Worm (Caenorhabditis elegans) whole organism, young adult: ENCODE data around the gene sri-25.
"Not testable (repeated sequence)": the region's sequence is repeated elsewhere in the genome, so short reads cannot be mapped to it uniquely, and the experiment has no call there.

Experiments
- B0019.2 ChIP-seq: fragments of 200-800 bp; sonication (Bioruptor generic); conservative IDR thresholded peaks from 2 replicates; pipeline ENCODE4 v1.3.6; 2022; ENCODE audit warnings: missing genetic modification reagents, missing genetic modification characterization, missing compliant biosample characterization
- D2030.7 ChIP-seq: fragments of 200-800 bp; sonication (Bioruptor generic); IDR thresholded peaks from 2 replicates; pipeline ENCODE4 v1.3.6; 2022; ENCODE audit warnings: missing genetic modification reagents, missing genetic modification characterization, missing compliant biosample characterization
- F10E7.11 ChIP-seq: sonication (generic microtip); optimal IDR thresholded peaks from 2 replicates; lab custom pipeline; 2017; ENCODE audit warnings: mild to moderate bottlenecking, missing genetic modification characterization, moderate library complexity, missing compliant biosample characterization
- F23B12.7 ChIP-seq: sonication (generic microtip); optimal IDR thresholded peaks from 2 replicates; lab custom pipeline; 2017; ENCODE audit warnings: missing genetic modification characterization, mild to moderate bottlenecking, missing compliant biosample characterization, antibody characterized with exemption, moderate library complexity; ENCODE audit not compliant: insufficient read depth
- F52B5.7 ChIP-seq: sonication (generic microtip); optimal IDR thresholded peaks from 2 replicates; lab custom pipeline; 2016; ENCODE audit warnings: mild to moderate bottlenecking, missing genetic modification characterization, missing compliant biosample characterization
- F57C9.4 ChIP-seq: sonication (generic microtip); optimal IDR thresholded peaks from 2 replicates; lab custom pipeline; 2017; ENCODE audit warnings: mild to moderate bottlenecking, missing genetic modification characterization, missing compliant biosample characterization
- K11D2.4 ChIP-seq: fragments of 200-800 bp; sonication (Bioruptor generic); IDR thresholded peaks from 2 replicates; pipeline ENCODE4 v1.3.6; 2022; ENCODE audit warnings: missing genetic modification reagents, missing genetic modification characterization, missing compliant biosample characterization
- Y95B8A.8 ChIP-seq: fragments of 200-800 bp; sonication (Bioruptor generic); IDR thresholded peaks from 2 replicates; pipeline ENCODE4 v1.3.6; 2022; ENCODE audit warnings: missing genetic modification reagents, missing genetic modification characterization, missing compliant biosample characterization
- attf-3 ChIP-seq: fragments of 200-800 bp; sonication (Bioruptor generic); conservative IDR thresholded peaks from 2 replicates; pipeline ENCODE4 v1.3.6; 2022; ENCODE audit warnings: missing genetic modification reagents, missing genetic modification characterization, missing compliant biosample characterization
- cebp-2 ChIP-seq: fragments of 200-800 bp; sonication (Bioruptor generic); IDR thresholded peaks from 2 replicates; pipeline ENCODE4 v1.3.6; 2022; ENCODE audit warnings: missing genetic modification characterization, missing compliant biosample characterization
- ceh-100 ChIP-seq: fragments of 200-800 bp; sonication (Bioruptor generic); IDR thresholded peaks from 2 replicates; pipeline ENCODE4 v1.3.6; 2022; ENCODE audit warnings: missing genetic modification reagents, missing genetic modification characterization, missing compliant biosample characterization
- ceh-58 ChIP-seq: fragments of 200-800 bp; sonication (Bioruptor generic); IDR thresholded peaks from 2 replicates; pipeline ENCODE4 v1.3.6; 2022; ENCODE audit warnings: missing genetic modification characterization, missing compliant biosample characterization
- chd-7 ChIP-seq: sonication (generic microtip); optimal IDR thresholded peaks from 2 replicates; lab custom pipeline; 2016; ENCODE audit warnings: mild to moderate bottlenecking, missing genetic modification characterization, moderate library complexity, missing compliant biosample characterization
- dox-1 ChIP-seq: fragments of 200-800 bp; sonication (Bioruptor generic); IDR thresholded peaks from 2 replicates; pipeline ENCODE4 v1.3.6; 2022; ENCODE audit warnings: missing genetic modification reagents, missing genetic modification characterization, missing compliant biosample characterization
- egrh-3 ChIP-seq: fragments of 200-800 bp; sonication (Bioruptor generic); IDR thresholded peaks from 2 replicates; pipeline ENCODE4 v1.3.6; 2022; ENCODE audit warnings: missing genetic modification reagents, missing genetic modification characterization, missing compliant biosample characterization
- gei-17 ChIP-seq: fragments of 200-800 bp; sonication (Bioruptor generic); optimal IDR thresholded peaks from 2 replicates; lab custom pipeline; 2018; ENCODE audit warnings: mild to moderate bottlenecking, missing genetic modification characterization, missing compliant biosample characterization
- hlh-26 ChIP-seq: fragments of 200-800 bp; sonication (Bioruptor generic); conservative IDR thresholded peaks from 2 replicates; pipeline ENCODE4 v1.3.6; 2022; ENCODE audit warnings: missing genetic modification reagents, missing genetic modification characterization, missing compliant biosample characterization
- hmg-20 ChIP-seq: fragments of 200-800 bp; sonication (Bioruptor generic); IDR thresholded peaks from 2 replicates; pipeline ENCODE4 v1.3.6; 2022; ENCODE audit warnings: missing genetic modification reagents, missing genetic modification characterization, missing compliant biosample characterization
- hrde-1 ChIP-seq: sonication (generic microtip); optimal IDR thresholded peaks from 2 replicates; lab custom pipeline; 2016; ENCODE audit warnings: missing genetic modification characterization, mild to moderate bottlenecking, missing compliant biosample characterization, moderate library complexity, missing genotype, missing genetic modification reagents, borderline replicate concordance
- hsf-1 ChIP-seq: fragments of 200-800 bp; sonication (Bioruptor generic); IDR thresholded peaks from 2 replicates; pipeline ENCODE4 v1.3.6; 2022; ENCODE audit warnings: missing genetic modification reagents, missing genetic modification characterization, missing compliant biosample characterization
- lag-1 ChIP-seq: fragments of 200-800 bp; sonication (Bioruptor generic); IDR thresholded peaks from 2 replicates; pipeline ENCODE4 v1.3.6; 2022; ENCODE audit warnings: missing genetic modification reagents, missing genetic modification characterization, missing compliant biosample characterization
- lin-26 ChIP-seq: fragments of 200-800 bp; sonication (Bioruptor generic); IDR thresholded peaks from 2 replicates; pipeline ENCODE4 v1.3.6; 2022; ENCODE audit warnings: missing genetic modification reagents, missing genetic modification characterization, missing compliant biosample characterization
- lin-54 ChIP-seq: fragments of 200-800 bp; sonication (Bioruptor generic); optimal IDR thresholded peaks from 2 replicates; lab custom pipeline; 2018; ENCODE audit warnings: mild to moderate bottlenecking, missing genetic modification characterization, missing compliant biosample characterization
- madf-8 ChIP-seq: fragments of 200-800 bp; sonication (Bioruptor generic); conservative IDR thresholded peaks from 2 replicates; pipeline ENCODE4 v1.3.6; 2022; ENCODE audit warnings: missing genetic modification reagents, missing genetic modification characterization, missing compliant biosample characterization
- nfyb-1 ChIP-seq: fragments of 200-800 bp; sonication (Bioruptor generic); IDR thresholded peaks from 2 replicates; pipeline ENCODE4 v1.3.6; 2022; ENCODE audit warnings: missing genetic modification reagents, missing genetic modification characterization, missing compliant biosample characterization
- nhr-27 ChIP-seq: fragments of 200-800 bp; sonication (Bioruptor generic); optimal IDR thresholded peaks from 2 replicates; lab custom pipeline; 2018; ENCODE audit warnings: mild to moderate bottlenecking, missing genetic modification characterization, moderate library complexity, missing compliant biosample characterization
- nhr-90 ChIP-seq: sonication (generic microtip); optimal IDR thresholded peaks from 2 replicates; lab custom pipeline; 2016; ENCODE audit warnings: missing genotype, mild to moderate bottlenecking, missing genetic modification characterization, missing compliant biosample characterization
- pha-4 ChIP-seq: fragments of 150-350 bp; sonication (generic microtip); optimal IDR thresholded peaks from 2 replicates; lab custom pipeline; 2014; ENCODE audit warnings: missing biosample characterization, missing genetic modification reagents, missing genetic modification characterization
- sdz-38 ChIP-seq: sonication (generic microtip); optimal IDR thresholded peaks from 2 replicates; lab custom pipeline; 2016; ENCODE audit warnings: missing genotype, missing genetic modification characterization, missing compliant biosample characterization
- snpc-1.3 ChIP-seq: sonication (generic microtip); optimal IDR thresholded peaks from 2 replicates; lab custom pipeline; 2017; ENCODE audit warnings: missing genetic modification characterization, mild to moderate bottlenecking, missing compliant biosample characterization, antibody characterized with exemption, moderate library complexity, missing genotype, missing genetic modification reagents; ENCODE audit not compliant: insufficient read depth
- tlf-1 ChIP-seq: fragments of 200-800 bp; sonication (Bioruptor generic); optimal IDR thresholded peaks from 2 replicates; lab custom pipeline; 2018; ENCODE audit warnings: mild to moderate bottlenecking, missing genetic modification characterization, missing compliant biosample characterization
- unc-130 ChIP-seq: sonication (generic microtip); optimal IDR thresholded peaks from 2 replicates; lab custom pipeline; 2016; ENCODE audit warnings: missing genetic modification reagents, missing genetic modification characterization, missing compliant biosample characterization
- unc-62 ChIP-seq: fragments of 150-350 bp; optimal IDR thresholded peaks from 2 replicates; lab custom pipeline; 2014; ENCODE audit warnings: missing biosample characterization, missing genetic modification reagents, missing genetic modification characterization
- ztf-3 ChIP-seq: fragments of 200-800 bp; sonication (Bioruptor generic); optimal IDR thresholded peaks from 2 replicates; lab custom pipeline; 2018; ENCODE audit warnings: mild to moderate bottlenecking, missing genetic modification characterization, missing compliant biosample characterization
- ztf-6 ChIP-seq: fragments of 200-800 bp; sonication (Bioruptor generic); IDR thresholded peaks from 2 replicates; pipeline ENCODE4 v1.3.6; 2022; ENCODE audit warnings: missing genetic modification reagents, missing genetic modification characterization, missing compliant biosample characterization

The sri-25 gene

DNA sequence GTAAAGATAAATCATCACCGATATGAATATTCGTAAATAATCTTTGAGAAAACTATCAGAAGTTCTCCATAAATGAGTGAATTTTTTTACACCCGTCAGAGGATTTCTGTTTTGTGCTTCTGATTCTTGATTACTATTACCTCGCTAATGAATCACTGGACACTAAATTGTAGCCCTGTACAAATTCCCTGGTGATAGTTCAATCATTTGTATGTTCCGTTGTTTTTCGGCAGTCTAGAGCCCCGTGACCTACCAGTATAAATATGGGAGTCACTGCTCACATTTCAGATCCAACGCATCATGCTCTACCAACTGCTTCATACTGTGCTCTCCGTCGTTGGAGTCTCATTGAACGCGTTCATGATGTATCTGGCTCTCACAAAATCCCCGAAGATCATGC lies 33.5 kb downstream of the sri-25 start, which contains the start of gene srd-28:
Gene srd-28, plus strand, starts transcription at position 301 of the 400 bp plus-strand sequence.
- not testable (repeated sequence) for TF ChIP-seq F57C9.4 (tag; lab: Kevin White, UChicago); egrh-3 (GFP tag; lab: Robert Waterston, UW); lin-26 (GFP tag; lab: Robert Waterston, UW)

DNA sequence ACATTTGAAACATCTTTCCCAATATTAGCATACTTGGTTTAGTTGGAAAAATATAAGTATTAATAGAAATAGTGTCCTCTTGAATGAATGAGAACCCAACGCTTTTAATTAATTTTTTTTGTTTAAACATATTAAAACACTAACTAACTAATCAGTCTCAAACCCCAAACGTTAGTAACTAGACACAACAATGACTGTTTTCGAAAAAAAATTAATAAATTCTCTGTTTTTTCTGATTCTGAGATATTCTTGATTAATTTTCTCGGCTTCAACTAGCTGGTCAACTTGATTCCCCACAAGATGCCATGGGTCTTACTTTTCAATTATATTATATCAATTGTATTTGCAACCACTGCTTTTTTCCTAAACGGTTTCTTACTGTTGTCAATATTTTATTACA lies 35.3 kb downstream of the sri-25 start, which contains the start of gene srbc-76:
Gene srbc-76, plus strand, starts transcription at position 301 of the 400 bp plus-strand sequence.
- TF ChIP-seq ceh-100 (GFP tag; lab: Robert Waterston, UW) = no peak
- no peak for TF ChIP-seq hrde-1 (tag; lab: Kevin White, UChicago)
- no peak for TF ChIP-seq cebp-2 (GFP tag; lab: Robert Waterston, UW)
- no peak for TF ChIP-seq Y95B8A.8
- no peak for TF ChIP-seq K11D2.4 (GFP tag; lab: Robert Waterston, UW)
- no peak for TF ChIP-seq unc-62
- TF ChIP-seq nhr-90 (tag; lab: Kevin White, UChicago) = no peak
- TF ChIP-seq F57C9.4 (tag; lab: Kevin White, UChicago) = no peak
- TF ChIP-seq ceh-58 (GFP tag; lab: Robert Waterston, UW) = no peak
- TF ChIP-seq, all 124 proteins: peak for 0

DNA sequence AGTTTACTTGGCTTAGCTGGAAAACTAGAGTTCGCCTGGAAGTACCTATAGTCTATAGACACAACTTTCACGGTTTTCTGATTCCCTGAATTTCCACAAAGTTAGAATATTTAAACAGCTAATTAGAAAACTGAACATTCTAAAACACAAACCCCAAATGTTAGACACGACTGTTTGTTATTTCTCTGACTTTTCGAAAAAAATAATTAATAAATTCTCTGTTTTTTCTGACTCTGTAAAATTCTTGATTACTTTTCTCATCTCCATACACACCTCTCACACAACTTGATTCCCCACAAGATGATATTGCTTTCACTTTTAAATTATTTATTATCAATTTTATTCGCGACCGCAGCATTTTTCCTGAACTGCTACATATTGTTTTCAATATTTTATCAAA lies 36.7 kb downstream of the sri-25 start, which contains the start of gene srbc-75:
Gene srbc-75, plus strand, starts transcription at position 301 of the 400 bp plus-strand sequence.
- TF ChIP-seq hlh-26 (GFP tag; lab: Robert Waterston, UW) (no peak), gei-17 (GFP tag; lab: Kevin White, UChicago) (no peak), attf-3 (no peak), F10E7.11 (tag; lab: Kevin White, UChicago) (no peak)

DNA sequence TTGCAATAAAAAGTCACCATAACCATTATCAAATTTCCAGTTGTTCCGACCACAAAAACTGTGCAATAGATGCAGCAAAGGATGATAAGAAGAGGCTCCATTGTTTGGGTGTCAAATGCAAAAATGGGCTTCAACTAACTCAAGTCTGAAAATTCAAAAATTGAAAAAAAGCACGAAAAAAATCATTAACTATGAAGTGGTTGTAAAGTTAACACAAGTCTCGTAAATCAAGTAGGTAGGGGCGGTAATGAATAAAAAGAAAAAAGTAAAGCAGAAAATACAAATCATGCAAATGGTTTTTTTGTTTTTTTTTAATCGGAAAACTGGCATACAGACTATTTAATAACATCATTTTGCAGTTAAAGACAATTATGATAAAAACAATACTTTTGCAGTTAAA lies 39.9 kb downstream of the sri-25 start, which contains the start of gene srsx-39:
Gene srsx-39, minus strand, starts transcription at position 101 of the 400 bp plus-strand sequence.
- not testable (repeated sequence) for TF ChIP-seq pha-4 (tag; lab: Kevin White, UChicago); dox-1 (GFP tag; lab: Robert Waterston, UW); chd-7
- TF ChIP-seq, all 124 proteins: peak for 0; not testable (repeated sequence) for 124

DNA sequence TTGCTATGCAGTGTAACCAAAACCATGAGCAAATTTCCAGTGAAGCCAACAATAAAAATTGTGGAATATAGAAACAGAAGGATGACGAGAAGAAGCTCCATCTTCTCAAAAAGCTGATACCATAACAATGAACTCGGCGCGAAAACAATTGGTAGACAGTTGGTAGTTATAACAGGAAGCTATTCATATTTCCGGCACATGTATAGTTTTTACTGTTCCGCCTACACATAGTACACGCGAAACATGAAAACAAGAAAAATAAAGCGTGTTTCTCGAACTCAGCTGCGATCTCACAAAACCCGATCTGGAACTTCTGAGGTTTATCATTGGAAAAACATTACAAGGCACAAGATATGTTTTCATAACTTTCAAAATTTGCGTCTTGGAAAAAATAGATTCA lies 42.2 kb downstream of the sri-25 start, which contains the start of gene srsx-37:
Gene srsx-37, minus strand, starts transcription at position 101 of the 400 bp plus-strand sequence.
- no peak for TF ChIP-seq tlf-1 (GFP tag; lab: Kevin White, UChicago)
- TF ChIP-seq ztf-6 (GFP tag; lab: Robert Waterston, UW) = no peak
- TF ChIP-seq ztf-3 (GFP tag; lab: Kevin White, UChicago) = no peak

DNA sequence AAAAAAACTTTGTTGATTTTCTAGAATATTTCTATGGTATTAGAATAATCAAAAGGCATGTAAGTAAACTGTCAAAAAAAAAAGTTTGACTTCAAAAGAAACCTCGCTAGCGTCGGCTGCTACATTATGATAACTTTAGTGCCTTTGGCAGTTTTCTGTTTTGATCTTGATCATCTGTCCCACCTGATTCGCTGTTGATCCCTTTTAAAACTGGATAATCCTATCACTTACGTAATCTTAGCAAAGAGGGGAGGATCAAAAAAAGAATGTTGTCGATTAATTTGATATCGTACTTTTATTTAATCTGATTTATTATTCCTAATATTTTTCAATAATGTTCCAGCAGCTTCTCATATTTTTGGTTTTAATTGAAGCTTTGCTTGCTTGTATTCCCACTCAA lies 43.1 kb downstream of the sri-25 start, which contains the start of gene M01B2.8:
Gene M01B2.8, plus strand, starts transcription at position 301 of the 400 bp plus-strand sequence.
- no peak for TF ChIP-seq B0019.2

DNA sequence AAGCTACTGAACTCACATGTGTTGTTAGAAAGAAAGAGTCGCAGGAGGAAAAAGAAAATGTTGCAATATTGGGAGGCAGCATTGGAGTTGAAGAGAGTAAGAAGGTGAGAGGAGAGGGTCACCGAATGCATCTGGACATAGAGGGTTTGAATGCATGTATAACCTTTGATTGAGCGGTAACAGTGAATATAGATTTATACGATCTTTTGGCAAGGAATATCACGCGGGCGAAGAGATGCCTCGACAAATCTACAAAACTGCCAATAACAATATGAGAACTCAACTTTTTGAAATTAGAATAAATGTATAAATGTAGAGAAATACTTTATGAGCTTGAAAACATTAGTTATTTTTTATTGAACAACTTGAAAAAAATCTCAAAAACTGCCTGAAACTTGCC lies 45.5 kb downstream of the sri-25 start, which contains the start of gene M01B2.10:
Gene M01B2.10, minus strand, starts transcription at position 101 of the 400 bp plus-strand sequence.
- not testable (repeated sequence) for TF ChIP-seq lin-54 (GFP tag; lab: Kevin White, UChicago); tlf-1 (GFP tag; lab: Kevin White, UChicago); sdz-38

DNA sequence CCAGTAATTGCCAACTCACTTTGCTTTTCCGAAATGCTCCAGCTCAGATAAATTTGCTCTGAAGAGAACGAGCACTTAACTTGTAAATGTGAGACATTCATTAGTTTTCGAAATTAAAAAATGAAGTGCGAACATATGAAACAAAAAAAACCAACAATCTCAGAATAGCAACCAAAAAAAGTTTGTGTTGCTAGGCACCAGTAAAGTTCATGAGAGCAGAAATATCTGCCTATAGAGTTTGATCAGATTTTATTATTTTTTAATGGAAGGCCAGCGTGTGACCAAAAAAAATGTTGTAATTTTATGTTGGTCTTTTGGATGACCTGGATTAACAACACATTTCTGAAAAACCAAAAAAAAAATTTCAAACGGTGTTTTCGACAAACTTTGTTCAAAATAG lies 47.3 kb downstream of the sri-25 start, which contains the start of gene M01B2.12:
Gene M01B2.12, minus strand, starts transcription at position 101 of the 400 bp plus-strand sequence.
- TF ChIP-seq unc-130 (no peak), F23B12.7 (tag; lab: Kevin White, UChicago) (no peak), nhr-27 (no peak), nfyb-1 (no peak), hmg-20 (GFP tag; lab: Robert Waterston, UW) (no peak), snpc-1.3 (tag; lab: Kevin White, UChicago) (no peak), D2030.7 (GFP tag; lab: Robert Waterston, UW) (no peak), ztf-3 (GFP tag; lab: Kevin White, UChicago) (no peak), madf-8 (no peak), F52B5.7 (tag; lab: Kevin White, UChicago) (no peak), hsf-1 (GFP tag; lab: Robert Waterston, UW) (no peak), lag-1 (GFP tag; lab: Robert Waterston, UW) (no peak)
